Worm (Caenorhabditis elegans) whole organism, L4/young adult: ENCODE measurements around the gene C56E6.7.

Experiments
- W03F9.2 ChIP-seq: fragments of 150-350 bp; optimal IDR thresholded peaks from 2 replicates; lab custom pipeline; 2014; ENCODE audit warnings: missing biosample characterization, missing genetic modification characterization
- dao-5 ChIP-seq: sonication (generic microtip); optimal IDR thresholded peaks from 2 replicates; lab custom pipeline; 2016; ENCODE audit warnings: missing genotype, missing genetic modification characterization, moderate library complexity, missing compliant biosample characterization
- him-1 ChIP-seq: sonication (generic microtip); optimal IDR thresholded peaks from 2 replicates; lab custom pipeline; 2016; ENCODE audit warnings: missing genotype, missing genetic modification reagents, missing genetic modification characterization, missing compliant biosample characterization

C56E6.7 gene

ce11 chrII:6523940-6524339, 7.6 kb downstream of the C56E6.7 start:
- TF ChIP-seq him-1 (tag; lab: Kevin White, UChicago): no peak
- TF ChIP-seq W03F9.2: no peak
- no peak for TF ChIP-seq dao-5 (tag; lab: Kevin White, UChicago)

DNA sequence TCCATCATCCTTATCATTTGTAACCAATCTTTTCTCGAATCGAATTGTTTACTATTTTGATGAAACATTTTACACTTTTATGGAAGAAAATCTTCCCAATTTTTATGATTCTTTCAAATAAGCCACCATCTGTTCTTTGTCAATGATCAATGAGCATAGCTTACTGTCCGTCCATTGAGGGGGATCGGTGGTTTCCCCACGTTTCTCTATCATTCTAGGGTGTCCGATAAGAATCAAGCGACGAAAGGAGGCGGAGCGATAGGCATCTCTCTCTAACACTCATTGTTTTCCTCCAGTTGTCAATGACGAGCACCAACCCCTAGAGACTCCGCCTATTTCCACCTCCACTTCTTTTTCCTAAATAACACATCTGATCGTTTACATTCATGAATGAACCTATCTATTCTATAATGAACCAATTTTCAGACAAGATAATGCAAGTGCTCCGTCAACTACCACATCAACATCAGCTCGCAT, 8.2 kb downstream of the C56E6.7 start, which contains the start of gene C56E6.2:
TSS of gene C56E6.2 (plus strand) at position 427 of the 477 bp plus-strand sequence.
- TF ChIP-seq W03F9.2 (no peak), him-1 (tag; lab: Kevin White, UChicago) (no peak)

- TF ChIP-seq dao-5 (tag; lab: Kevin White, UChicago): no peak
- TF ChIP-seq him-1 (tag; lab: Kevin White, UChicago): no peak
- TF ChIP-seq W03F9.2: no peak
These were observed 9.8 kb downstream of the C56E6.7 start for ce11 chrII:6526136-6526684.

DNA sequence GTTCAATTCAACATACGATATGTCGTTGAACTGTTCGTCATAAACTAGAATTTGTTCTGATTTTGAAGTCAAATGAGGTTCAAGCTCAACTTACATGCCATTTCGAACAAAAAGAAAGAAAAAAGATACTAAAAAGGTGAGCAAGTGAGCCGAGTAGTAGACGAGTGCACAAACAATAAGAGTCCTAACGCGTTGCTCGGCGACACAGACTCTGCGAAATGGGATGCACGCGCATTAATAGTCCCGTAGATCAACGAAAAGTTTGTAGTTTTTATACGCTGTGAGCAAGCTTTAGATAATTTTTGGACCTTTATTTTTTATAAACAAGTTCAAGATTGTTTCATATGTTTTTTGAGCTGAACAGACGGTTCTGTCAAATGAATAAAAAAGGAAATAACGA, 12.3 kb downstream of the C56E6.7 start, which contains the start of gene C56E6.4:
TSS of gene C56E6.4 (minus strand) at position 101 of the 400 bp plus-strand sequence.
- no peak for TF ChIP-seq dao-5 (tag; lab: Kevin White, UChicago)
- no peak for TF ChIP-seq him-1 (tag; lab: Kevin White, UChicago)
- no peak for TF ChIP-seq W03F9.2

DNA sequence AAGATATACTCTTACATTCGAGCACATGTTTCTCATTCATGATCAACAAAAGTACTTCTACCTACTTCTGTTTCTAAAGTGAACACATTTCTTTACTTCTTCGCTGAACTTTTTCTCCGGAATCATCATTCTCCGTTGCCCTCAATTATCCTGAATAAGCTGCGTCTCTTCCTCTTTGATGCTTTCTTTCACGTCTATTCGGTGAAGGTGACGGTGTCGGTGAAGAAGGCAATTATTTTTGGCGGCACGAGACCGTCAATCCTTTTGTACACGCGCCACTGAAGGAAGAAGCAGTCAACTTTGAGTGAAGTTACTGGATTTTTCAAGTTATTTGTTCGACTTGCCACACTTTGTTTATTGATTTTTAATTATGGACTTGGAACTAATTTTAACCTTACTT, 15.2 kb downstream of the C56E6.7 start, which contains the start of gene abch-1:
TSS of gene abch-1 (minus strand) at position 101 of the 400 bp plus-strand sequence.
- TF ChIP-seq him-1 (tag; lab: Kevin White, UChicago): no peak
- no peak for TF ChIP-seq W03F9.2
- no peak for TF ChIP-seq dao-5 (tag; lab: Kevin White, UChicago)

- TF ChIP-seq W03F9.2 (no peak), dao-5 (tag; lab: Kevin White, UChicago) (no peak), him-1 (tag; lab: Kevin White, UChicago) (no peak)
These were observed 15.6 kb downstream of the C56E6.7 start, which contains the start of gene abcx-1 for ce11 chrII:6531940-6532339. TSS of gene abcx-1 (plus strand) at chrII:6532163.

- TF ChIP-seq W03F9.2: peak; percentile 62
- no peak for TF ChIP-seq dao-5 (tag; lab: Kevin White, UChicago)
These were observed 19.6 kb downstream of the C56E6.7 start, which contains the start of gene utp-20 for ce11 chrII:6535957-6536424. TSS of gene utp-20 (plus strand) at chrII:6536374.

DNA sequence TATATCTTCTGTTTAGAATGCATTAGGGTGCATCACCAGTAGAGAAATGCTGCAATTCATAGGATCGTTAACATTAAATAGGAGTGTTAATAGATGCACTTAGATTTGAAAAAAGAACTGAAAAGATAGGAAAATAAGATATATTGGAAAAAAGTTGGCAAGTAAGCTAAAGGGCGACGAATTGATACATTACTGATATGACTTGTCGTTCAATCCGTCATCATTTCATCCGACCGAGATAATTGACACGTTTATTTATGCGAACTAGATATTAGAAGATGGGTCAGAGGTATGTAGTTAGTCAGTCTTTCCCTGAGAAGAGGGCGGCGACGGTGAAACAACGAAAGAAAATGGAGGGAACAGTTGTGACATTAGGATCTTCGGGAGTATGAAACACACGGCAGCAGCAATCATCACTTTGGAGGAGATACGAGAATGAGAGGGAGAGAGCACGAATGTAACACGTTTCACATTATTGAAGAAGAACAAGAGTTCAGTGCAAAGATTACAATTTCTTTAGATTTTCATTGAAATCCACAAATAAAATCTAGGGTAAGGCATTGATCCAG, 28.6 kb downstream of the C56E6.7 start, which contains the start of gene lron-15:
TSS of gene lron-15 (minus strand) at position 51 of the 569 bp plus-strand sequence.
- TF ChIP-seq W03F9.2: no peak
- TF ChIP-seq dao-5 (tag; lab: Kevin White, UChicago): no peak
- no peak for TF ChIP-seq him-1 (tag; lab: Kevin White, UChicago)

DNA sequence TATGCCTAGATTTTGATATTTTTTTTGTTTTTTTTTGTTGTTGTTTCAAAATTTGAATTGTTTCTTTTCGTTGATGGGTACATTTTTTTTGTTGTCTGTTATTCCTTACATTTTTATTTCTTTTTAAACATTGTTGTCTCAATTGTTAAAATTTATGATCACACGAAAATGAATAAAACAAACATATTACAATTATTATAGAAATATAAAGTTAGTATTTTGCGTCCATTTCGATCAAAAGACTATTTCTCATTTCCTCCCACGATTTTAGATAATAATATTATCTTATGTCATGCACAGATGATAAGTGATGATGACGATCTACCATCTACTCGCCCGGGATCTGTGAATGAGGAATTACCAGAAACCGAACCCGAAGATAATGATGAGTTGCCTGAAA, 38.3 kb downstream of the C56E6.7 start, which contains the start of gene wrn-1:
TSS of gene wrn-1 (plus strand) at position 301 of the 400 bp plus-strand sequence.
- TF ChIP-seq dao-5 (tag; lab: Kevin White, UChicago): no peak
- no peak for TF ChIP-seq him-1 (tag; lab: Kevin White, UChicago)
- TF ChIP-seq W03F9.2: no peak

ce11 chrII:6558887-6559286, 42.5 kb downstream of the C56E6.7 start:
- no peak for TF ChIP-seq W03F9.2
- TF ChIP-seq dao-5 (tag; lab: Kevin White, UChicago): no peak
- TF ChIP-seq him-1 (tag; lab: Kevin White, UChicago): no peak

ce11 chrII:6560291-6560690, 43.9 kb downstream of the C56E6.7 start:
- TF ChIP-seq W03F9.2: no peak
- no peak for TF ChIP-seq him-1 (tag; lab: Kevin White, UChicago)
- TF ChIP-seq dao-5 (tag; lab: Kevin White, UChicago): no peak

ce11 chrII:6561300-6561699, 44.9 kb downstream of the C56E6.7 start, which contains the start of gene F18C5.10:
TSS of gene F18C5.10 (minus strand) at chrII:6561444.
- TF ChIP-seq him-1 (tag; lab: Kevin White, UChicago) (no peak), W03F9.2 (no peak), dao-5 (tag; lab: Kevin White, UChicago) (no peak)

DNA sequence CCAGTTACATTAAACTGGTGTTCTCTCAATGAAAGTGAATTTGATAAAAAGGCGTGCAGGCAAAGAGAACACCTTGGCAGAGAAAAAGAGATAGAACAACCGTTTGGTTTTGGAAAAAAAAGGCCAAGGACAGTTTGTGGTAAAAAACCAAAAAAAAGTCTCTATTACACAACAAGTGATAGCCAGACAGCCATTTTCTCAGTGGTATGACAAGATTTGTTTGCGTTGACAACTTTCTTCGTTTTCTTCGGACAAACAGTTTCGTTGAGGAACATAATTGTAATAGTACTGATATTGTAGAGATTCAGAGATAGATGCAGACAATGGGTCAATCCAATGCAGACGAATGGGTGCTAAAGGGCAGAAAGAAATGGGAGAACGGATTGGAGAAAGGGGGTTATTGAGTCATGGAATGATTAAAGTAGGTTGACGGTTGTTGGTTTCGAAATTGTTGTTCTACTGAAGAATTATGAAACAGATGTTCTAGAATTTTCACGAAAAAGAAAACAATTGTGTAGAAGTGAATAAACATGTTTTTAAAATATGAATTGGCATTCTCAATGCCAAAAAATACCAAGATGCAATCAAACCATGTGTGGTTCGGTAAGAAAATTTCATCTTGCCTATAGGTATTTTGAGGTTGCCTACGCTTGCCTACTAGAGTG, 46.0 kb downstream of the C56E6.7 start:
- no peak for TF ChIP-seq him-1 (tag; lab: Kevin White, UChicago)
- TF ChIP-seq dao-5 (tag; lab: Kevin White, UChicago): no peak
- no peak for TF ChIP-seq W03F9.2

DNA sequence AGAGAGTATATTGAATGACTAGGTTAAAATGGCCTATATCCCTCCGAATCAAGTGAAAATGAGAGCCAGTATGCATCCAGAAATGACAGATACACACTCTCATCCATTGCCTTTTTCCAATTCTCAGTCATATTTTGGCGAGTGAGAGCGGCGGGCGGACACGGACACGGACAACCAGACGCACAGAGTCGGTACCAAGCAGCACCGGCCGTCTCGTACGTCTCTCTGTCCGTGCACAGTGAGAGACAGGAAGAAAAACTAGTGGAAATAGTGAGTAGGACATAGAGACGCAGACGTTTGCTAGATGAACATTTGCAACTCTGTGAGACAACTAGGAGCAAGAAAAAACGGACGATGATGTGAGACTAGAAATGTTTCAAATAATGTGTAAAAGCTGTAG, 46.9 kb downstream of the C56E6.7 start:
- TF ChIP-seq him-1 (tag; lab: Kevin White, UChicago): no peak
- no peak for TF ChIP-seq dao-5 (tag; lab: Kevin White, UChicago)
- no peak for TF ChIP-seq W03F9.2
